Fruit fly (Drosophila melanogaster) whole organism, prepupa: ENCODE results near the gene CG43082.

Experiments
- Blimp-1 ChIP-seq: fragments of 200-800 bp; sonication (Bioruptor generic); optimal IDR thresholded peaks from 3 replicates; lab custom pipeline; 2017; ENCODE audit warnings: missing biosample characterization, missing genetic modification characterization, mild to moderate bottlenecking, moderate library complexity, missing genetic modification reagents
- CG10631 ChIP-seq: fragments of 200-800 bp; sonication (Bioruptor generic); optimal IDR thresholded peaks from 2 replicates; lab custom pipeline; 2016; ENCODE audit warnings: missing biosample characterization, missing genetic modification characterization
- CG11294 ChIP-seq: fragments of 200-800 bp; sonication (Bioruptor generic); IDR thresholded peaks from 2 replicates; pipeline ENCODE4 v1.3.6; 2022; ENCODE audit warnings: missing biosample characterization, missing genetic modification characterization
- CG11902 ChIP-seq: fragments of 200-800 bp; sonication (Bioruptor generic); optimal IDR thresholded peaks from 3 replicates; lab custom pipeline; 2016; ENCODE audit warnings: missing biosample characterization, missing genetic modification characterization
- CG15336 ChIP-seq: fragments of 200-800 bp; sonication (Bioruptor generic); IDR thresholded peaks from 2 replicates; pipeline ENCODE4 v1.3.6; 2022; ENCODE audit warnings: missing biosample characterization, missing genetic modification characterization
- CG1621 ChIP-seq: fragments of 200-800 bp; sonication (Bioruptor generic); optimal IDR thresholded peaks from 3 replicates; lab custom pipeline; 2018; ENCODE audit warnings: missing biosample characterization, mild to moderate bottlenecking, missing genetic modification characterization
- CG3032 ChIP-seq: fragments of 200-800 bp; optimal IDR thresholded peaks from 2 replicates; lab custom pipeline; 2019; ENCODE audit warnings: missing biosample characterization, mild to moderate bottlenecking, missing genetic modification characterization, moderate library complexity
- CG32006 ChIP-seq: fragments of 200-800 bp; sonication (Bioruptor generic); optimal IDR thresholded peaks from 3 replicates; lab custom pipeline; 2017; ENCODE audit warnings: missing biosample characterization, mild to moderate bottlenecking, missing genetic modification characterization
- CG3919 ChIP-seq: fragments of 200-800 bp; sonication (Bioruptor generic); optimal IDR thresholded peaks from 3 replicates; lab custom pipeline; 2016; ENCODE audit warnings: missing biosample characterization, missing genetic modification characterization
- CG4318 ChIP-seq: fragments of 200-800 bp; sonication (Bioruptor generic); optimal IDR thresholded peaks from 3 replicates; lab custom pipeline; 2017; ENCODE audit warnings: missing biosample characterization, mild to moderate bottlenecking, missing genetic modification characterization
- CG6792 ChIP-seq: fragments of 200-800 bp; sonication (Bioruptor generic); optimal IDR thresholded peaks from 3 replicates; lab custom pipeline; 2016; ENCODE audit warnings: missing biosample characterization, missing genetic modification characterization
- CG6808 ChIP-seq: fragments of 200-800 bp; sonication (Bioruptor generic); optimal IDR thresholded peaks from 3 replicates; lab custom pipeline; 2017; ENCODE audit warnings: missing biosample characterization, missing genetic modification characterization, mild to moderate bottlenecking, moderate library complexity, missing genetic modification reagents
- CG7368 ChIP-seq: fragments of 200-800 bp; sonication (Bioruptor generic); optimal IDR thresholded peaks from 3 replicates; lab custom pipeline; 2016; ENCODE audit warnings: missing biosample characterization, missing genetic modification characterization
- CG8119 ChIP-seq: fragments of 200-800 bp; sonication (Bioruptor generic); IDR thresholded peaks from 3 replicates; pipeline ENCODE4 v1.3.6; 2022; ENCODE audit warnings: missing biosample characterization, missing genetic modification characterization
- CG8319 ChIP-seq: fragments of 200-800 bp; sonication (Bioruptor generic); optimal IDR thresholded peaks from 3 replicates; lab custom pipeline; 2016; ENCODE audit warnings: missing biosample characterization, missing genetic modification characterization
- CG9139 ChIP-seq: fragments of 200-800 bp; sonication (Bioruptor generic); optimal IDR thresholded peaks from 3 replicates; lab custom pipeline; 2017; ENCODE audit warnings: missing biosample characterization, mild to moderate bottlenecking, missing genetic modification characterization
- Eip75B ChIP-seq: fragments of 200-800 bp; sonication (Bioruptor generic); optimal IDR thresholded peaks from 3 replicates; lab custom pipeline; 2016; ENCODE audit warnings: missing biosample characterization, missing genetic modification characterization
- Eip78C ChIP-seq: fragments of 200-800 bp; sonication (Bioruptor generic); peaks from one replicate; lab custom pipeline; 2016; ENCODE audit warnings: missing biosample characterization, missing genetic modification characterization
- Eip93F ChIP-seq: fragments of 200-800 bp; sonication (Bioruptor generic); optimal IDR thresholded peaks from 2 replicates; lab custom pipeline; 2016; ENCODE audit warnings: missing biosample characterization, mild to moderate bottlenecking, missing genetic modification characterization
- Ets21C ChIP-seq: fragments of 200-800 bp; sonication (Bioruptor generic); optimal IDR thresholded peaks from 3 replicates; lab custom pipeline; 2016; ENCODE audit warnings: missing biosample characterization, missing genetic modification characterization
- Ets96B ChIP-seq: fragments of 200-800 bp; optimal IDR thresholded peaks from 2 replicates; lab custom pipeline; 2019; ENCODE audit warnings: missing biosample characterization, mild to moderate bottlenecking, missing genetic modification characterization, moderate library complexity
- Hr38 ChIP-seq: sonication (Bioruptor generic); optimal IDR thresholded peaks from 2 replicates; lab custom pipeline; 2016; ENCODE audit warnings: missing biosample characterization, missing genetic modification characterization
- Lpt ChIP-seq: fragments of 200-800 bp; sonication (Bioruptor generic); optimal IDR thresholded peaks from 3 replicates; lab custom pipeline; 2016; ENCODE audit warnings: missing biosample characterization, missing genetic modification characterization
- Met ChIP-seq: fragments of 200-800 bp; sonication (Bioruptor generic); optimal IDR thresholded peaks from 3 replicates; lab custom pipeline; 2016; ENCODE audit warnings: missing biosample characterization, missing genetic modification characterization
- OdsH ChIP-seq: fragments of 200-800 bp; sonication (Bioruptor generic); optimal IDR thresholded peaks from 3 replicates; lab custom pipeline; 2016; ENCODE audit warnings: missing biosample characterization, missing genetic modification characterization
- Smox ChIP-seq: fragments of 200-800 bp; sonication (Bioruptor generic); optimal IDR thresholded peaks from 3 replicates; lab custom pipeline; 2016; ENCODE audit warnings: missing biosample characterization, missing genetic modification characterization
- Sox102F ChIP-seq: fragments of 200-800 bp; sonication (Bioruptor generic); optimal IDR thresholded peaks from 2 replicates; lab custom pipeline; 2016; ENCODE audit warnings: missing biosample characterization, mild to moderate bottlenecking, missing genetic modification characterization
- Sox14 ChIP-seq: fragments of 200-800 bp; sonication (Bioruptor generic); optimal IDR thresholded peaks from 3 replicates; lab custom pipeline; 2016; ENCODE audit warnings: missing biosample characterization, missing genetic modification characterization
- Sox15 ChIP-seq: fragments of 200-800 bp; sonication (Bioruptor generic); optimal IDR thresholded peaks from 3 replicates; lab custom pipeline; 2016; ENCODE audit warnings: missing biosample characterization, missing genetic modification characterization
- achi ChIP-seq: fragments of 200-800 bp; sonication (Bioruptor generic); optimal IDR thresholded peaks from 3 replicates; lab custom pipeline; 2016; ENCODE audit warnings: missing biosample characterization, missing genetic modification characterization
- acj6 ChIP-seq: fragments of 200-800 bp; sonication (Bioruptor generic); optimal IDR thresholded peaks from 3 replicates; lab custom pipeline; 2016; ENCODE audit warnings: missing biosample characterization, missing genetic modification characterization
- dac ChIP-seq: fragments of 200-800 bp; sonication (Bioruptor generic); optimal IDR thresholded peaks from 2 replicates; lab custom pipeline; 2017; ENCODE audit warnings: missing biosample characterization, mild to moderate bottlenecking, missing genetic modification characterization
- fd85E ChIP-seq: fragments of 200-800 bp; sonication (Bioruptor generic); optimal IDR thresholded peaks from 3 replicates; lab custom pipeline; 2016; ENCODE audit warnings: missing biosample characterization, missing genetic modification characterization
- fkh ChIP-seq: fragments of 200-800 bp; sonication (Bioruptor generic); optimal IDR thresholded peaks from 3 replicates; lab custom pipeline; 2017; ENCODE audit warnings: missing biosample characterization, mild to moderate bottlenecking, missing genetic modification characterization, moderate library complexity
- lz ChIP-seq: fragments of 200-800 bp; sonication (Bioruptor generic); optimal IDR thresholded peaks from 3 replicates; lab custom pipeline; 2016; ENCODE audit warnings: missing biosample characterization, missing genetic modification characterization
- net ChIP-seq: fragments of 200-800 bp; sonication (Bioruptor generic); optimal IDR thresholded peaks from 3 replicates; lab custom pipeline; 2016; ENCODE audit warnings: missing biosample characterization, missing genetic modification characterization
- salr ChIP-seq, 2 experiments: fragments of 200-800 bp; sonication (Bioruptor generic); optimal IDR thresholded peaks; 3 replicates each; lab custom pipeline; 2016 to 2018; ENCODE audit warnings: missing biosample characterization in 2 of 2, missing genetic modification characterization in 2 of 2, mild to moderate bottlenecking in 1 of 2
- spab ChIP-seq: fragments of 200-800 bp; sonication (Bioruptor generic); optimal IDR thresholded peaks from 2 replicates; lab custom pipeline; 2017; ENCODE audit warnings: missing biosample characterization, mild to moderate bottlenecking, missing genetic modification characterization, missing genetic modification reagents
- svp ChIP-seq: fragments of 200-800 bp; sonication (Bioruptor generic); peaks from one replicate; lab custom pipeline; 2016; ENCODE audit warnings: missing biosample characterization, missing genetic modification characterization
- topi ChIP-seq: fragments of 200-800 bp; sonication (Bioruptor generic); optimal IDR thresholded peaks from 3 replicates; lab custom pipeline; 2016; ENCODE audit warnings: missing biosample characterization, missing genetic modification characterization
- vri ChIP-seq: fragments of 200-800 bp; sonication (Bioruptor generic); optimal IDR thresholded peaks from 3 replicates; lab custom pipeline; 2016; ENCODE audit warnings: missing biosample characterization, mild to moderate bottlenecking, missing genetic modification characterization

Gene CG43082

dm6 chr3L:15675111-15675510, 13.4 kb downstream of the CG43082 start (continued):
- no peak for TF ChIP-seq Sox15 (GFP tag; lab: Kevin White, UChicago)
- no peak for TF ChIP-seq svp (GFP tag; lab: Kevin White, UChicago)
- no peak for TF ChIP-seq CG1621 (tag; lab: Kevin White, UChicago)
- TF ChIP-seq dac (GFP tag; lab: Kevin White, UChicago) = no peak
- TF ChIP-seq achi (GFP tag; lab: Kevin White, UChicago) = peak; percentile 11
- no peak for TF ChIP-seq Smox (GFP tag; lab: Kevin White, UChicago)
- TF ChIP-seq CG4318 (GFP tag; lab: Kevin White, UChicago) = no peak
- no peak for TF ChIP-seq OdsH (GFP tag; lab: Kevin White, UChicago)
- no peak for TF ChIP-seq CG7368 (GFP tag; lab: Kevin White, UChicago)
- TF ChIP-seq Met (GFP tag; lab: Kevin White, UChicago) = no peak
- TF ChIP-seq CG8119 (GFP tag; lab: Robert Waterston, UW) = 0 out of 3 replicates have a peak, but pooled peaks have one; percentile 30

- TF ChIP-seq Sox14 (GFP tag; lab: Kevin White, UChicago) (no peak), Eip75B (GFP tag; lab: Kevin White, UChicago) (no peak), CG8319 (GFP tag; lab: Kevin White, UChicago) (no peak), Eip78C (GFP tag; lab: Kevin White, UChicago) (peak; percentile 49), Hr38 (no peak), Ets96B (tag; lab: Kevin White, UChicago) (peak; percentile 15), spab (GFP tag; lab: Kevin White, UChicago) (no peak), CG15336 (GFP tag; lab: Robert Waterston, UW) (no peak), CG6808 (GFP tag; lab: Kevin White, UChicago) (no peak), fd85E (GFP tag; lab: Kevin White, UChicago) (no peak), CG4318 (GFP tag; lab: Kevin White, UChicago) (no peak), CG11294 (GFP tag; lab: Robert Waterston, UW) (no peak), Eip93F (no peak), CG10631 (GFP tag; lab: Kevin White, UChicago) (peak; percentile 9), Ets21C (GFP tag; lab: Kevin White, UChicago) (no peak), vri (GFP tag; lab: Kevin White, UChicago) (no peak), CG3919 (GFP tag; lab: Kevin White, UChicago) (no peak), CG32006 (GFP tag; lab: Kevin White, UChicago) (no peak), Sox15 (GFP tag; lab: Kevin White, UChicago) (no peak), salr (GFP tag; optimal IDR thresholded peaks at IDR 0.05; lab: Kevin White, UChicago) (no peak), Blimp-1 (GFP tag; lab: Kevin White, UChicago) (no peak), CG1621 (tag; lab: Kevin White, UChicago) (no peak)
Observed at dm6 chr3L:15677662-15678061, 16.0 kb downstream of the CG43082 start.

- TF ChIP-seq net = no peak
- TF ChIP-seq CG10631 (GFP tag; lab: Kevin White, UChicago) = no peak
- TF ChIP-seq svp (GFP tag; lab: Kevin White, UChicago) = no peak
- TF ChIP-seq Eip78C (GFP tag; lab: Kevin White, UChicago) = no peak
- TF ChIP-seq salr (GFP tag; optimal IDR thresholded peaks at IDR 0.05; lab: Kevin White, UChicago) = no peak
- TF ChIP-seq fkh (GFP tag; lab: Kevin White, UChicago) = no peak
- TF ChIP-seq CG15336 (GFP tag; lab: Robert Waterston, UW) = no peak
- TF ChIP-seq Eip75B (GFP tag; lab: Kevin White, UChicago) = no peak
- TF ChIP-seq CG11902 (GFP tag; lab: Kevin White, UChicago) = no peak
- TF ChIP-seq CG6792 (GFP tag; lab: Kevin White, UChicago) = no peak
- no peak for TF ChIP-seq CG3032 (tag; lab: Kevin White, UChicago)
- TF ChIP-seq acj6 (GFP tag; lab: Kevin White, UChicago) = no peak
Observed at dm6 chr3L:15678284-15678683, 16.6 kb downstream of the CG43082 start.

dm6 chr3L:15679420-15679819, 17.8 kb downstream of the CG43082 start, which contains the start of gene CG7304:
Gene CG7304 (plus strand): TSS chr3L:15679720.
- TF ChIP-seq Eip93F (no peak), Sox15 (GFP tag; lab: Kevin White, UChicago) (no peak), lz (GFP tag; lab: Kevin White, UChicago) (no peak), CG9139 (GFP tag; lab: Kevin White, UChicago) (no peak), Blimp-1 (GFP tag; lab: Kevin White, UChicago) (no peak), Lpt (GFP tag; lab: Kevin White, UChicago) (no peak), Smox (GFP tag; lab: Kevin White, UChicago) (no peak), Sox102F (GFP tag; lab: Kevin White, UChicago) (no peak), CG15336 (GFP tag; lab: Robert Waterston, UW) (no peak), topi (no peak), Hr38 (no peak), net (no peak)
